Fruit fly (Drosophila melanogaster) whole organism, embryonic: ENCODE results near the gene CG31126.

Experiments used
- Adf1 ChIP-seq: fragments of 200-800 bp; sonication (Bioruptor generic); IDR thresholded peaks from 2 replicates; pipeline ENCODE4 v1.3.6; 2022; ENCODE audit warnings: missing biosample characterization, missing genetic modification characterization
- Atf-2 ChIP-seq: fragments of 200-800 bp; sonication (Bioruptor generic); optimal IDR thresholded peaks from 2 replicates; lab custom pipeline; 2016; ENCODE audit warnings: missing biosample characterization, missing genetic modification characterization
- BEAF-32 ChIP-seq: fragments of 200-800 bp; sonication (Bioruptor generic); optimal IDR thresholded peaks from 3 replicates; lab custom pipeline; 2017; ENCODE audit warnings: missing biosample characterization, missing genetic modification characterization, mild to moderate bottlenecking, moderate library complexity, missing genetic modification reagents
- CG10147 ChIP-seq: fragments of 200-800 bp; sonication (Bioruptor generic); optimal IDR thresholded peaks from 2 replicates; lab custom pipeline; 2019; ENCODE audit warnings: missing biosample characterization, mild to moderate bottlenecking, missing genetic modification characterization, moderate library complexity
- CG10366 ChIP-seq: fragments of 200-800 bp; sonication (Bioruptor generic); IDR thresholded peaks from 2 replicates; pipeline ENCODE4 v1.3.6; 2022; ENCODE audit warnings: missing biosample characterization, missing genetic modification characterization
- CG10543 ChIP-seq: fragments of 200-800 bp; sonication (Bioruptor generic); optimal IDR thresholded peaks from 3 replicates; lab custom pipeline; 2017; ENCODE audit warnings: missing biosample characterization, mild to moderate bottlenecking, missing genetic modification characterization, moderate library complexity
- CG11398 ChIP-seq: fragments of 200-800 bp; sonication (Bioruptor generic); optimal IDR thresholded peaks from 2 replicates; lab custom pipeline; 2016; ENCODE audit warnings: missing biosample characterization, missing genetic modification characterization
- CG12071 ChIP-seq: fragments of 200-800 bp; sonication (Bioruptor generic); optimal IDR thresholded peaks from 3 replicates; lab custom pipeline; 2018; ENCODE audit warnings: missing biosample characterization, mild to moderate bottlenecking, missing genetic modification characterization
- CG12659 ChIP-seq: fragments of 200-800 bp; sonication (Bioruptor generic); optimal IDR thresholded peaks from 3 replicates; lab custom pipeline; 2017; ENCODE audit warnings: mild to moderate bottlenecking, missing biosample characterization, missing genetic modification reagents, missing genetic modification characterization
- CG12942 ChIP-seq: fragments of 200-800 bp; sonication (Bioruptor generic); optimal IDR thresholded peaks from 3 replicates; lab custom pipeline; 2016; ENCODE audit warnings: missing biosample characterization, missing genetic modification characterization
- CG15514 ChIP-seq: fragments of 200-800 bp; sonication (Bioruptor generic); optimal IDR thresholded peaks from 3 replicates; lab custom pipeline; 2017; ENCODE audit warnings: missing biosample characterization, missing genetic modification characterization, mild to moderate bottlenecking, moderate library complexity, missing genetic modification reagents
- CG17612 ChIP-seq: fragments of 200-800 bp; sonication (Bioruptor generic); IDR thresholded peaks from 2 replicates; pipeline ENCODE4 v1.3.6; 2022; ENCODE audit warnings: missing biosample characterization, missing genetic modification characterization
- CG30431 ChIP-seq: fragments of 200-800 bp; sonication (Bioruptor generic); optimal IDR thresholded peaks from 2 replicates; lab custom pipeline; 2017; ENCODE audit warnings: missing biosample characterization, missing genetic modification characterization
- CG31388 ChIP-seq: fragments of 200-800 bp; sonication (Bioruptor generic); optimal IDR thresholded peaks from 2 replicates; lab custom pipeline; 2016; ENCODE audit warnings: missing biosample characterization, missing genetic modification characterization
- CG3838 ChIP-seq: fragments of 200-800 bp; sonication (Bioruptor generic); optimal IDR thresholded peaks from 3 replicates; lab custom pipeline; 2016; ENCODE audit warnings: missing biosample characterization, missing genetic modification characterization
- CG3995 ChIP-seq: fragments of 200-800 bp; sonication (Bioruptor generic); optimal IDR thresholded peaks from 3 replicates; lab custom pipeline; 2016; ENCODE audit warnings: missing biosample characterization, missing genetic modification characterization
- CG6689 ChIP-seq: fragments of 200-800 bp; sonication (Bioruptor generic); IDR thresholded peaks from 2 replicates; pipeline ENCODE4 v1.3.6; 2022; ENCODE audit warnings: missing biosample characterization, missing genetic modification characterization
- CG6791 ChIP-seq: fragments of 200-800 bp; sonication (Bioruptor generic); IDR thresholded peaks from 3 replicates; pipeline ENCODE4 v1.3.6; 2022; ENCODE audit warnings: missing biosample characterization, missing genetic modification characterization; ENCODE audit not compliant: partially characterized antibody
- CG7786 ChIP-seq: fragments of 200-800 bp; sonication (Bioruptor generic); optimal IDR thresholded peaks from 2 replicates; lab custom pipeline; 2016; ENCODE audit warnings: missing biosample characterization, missing genetic modification characterization
- CG7987 ChIP-seq: fragments of 200-800 bp; sonication (Bioruptor generic); optimal IDR thresholded peaks from 2 replicates; lab custom pipeline; 2018; ENCODE audit warnings: missing biosample characterization, mild to moderate bottlenecking, missing genetic modification characterization, moderate library complexity
- CG8089 ChIP-seq: fragments of 200-800 bp; sonication (Bioruptor generic); optimal IDR thresholded peaks from 3 replicates; lab custom pipeline; 2016; ENCODE audit warnings: missing biosample characterization, missing genetic modification characterization
- CG8359 ChIP-seq: fragments of 200-800 bp; sonication (Bioruptor generic); optimal IDR thresholded peaks from 2 replicates; lab custom pipeline; 2017; ENCODE audit warnings: missing biosample characterization, mild to moderate bottlenecking, missing genetic modification characterization, borderline replicate concordance
- CG8944 ChIP-seq: fragments of 200-800 bp; sonication (Bioruptor generic); optimal IDR thresholded peaks from 3 replicates; lab custom pipeline; 2016; ENCODE audit warnings: missing biosample characterization, missing genetic modification characterization
- CG9609 ChIP-seq: fragments of 200-800 bp; sonication (Bioruptor generic); optimal IDR thresholded peaks from 3 replicates; lab custom pipeline; 2016; ENCODE audit warnings: missing biosample characterization, missing genetic modification characterization
- Ets97D ChIP-seq: fragments of 200-800 bp; sonication (Bioruptor generic); optimal IDR thresholded peaks from 3 replicates; lab custom pipeline; 2016; ENCODE audit warnings: missing biosample characterization, missing genetic modification characterization
- H2.0 ChIP-seq: fragments of 200-800 bp; sonication (Bioruptor generic); IDR thresholded peaks from 2 replicates; pipeline ENCODE4 v1.3.6; 2022; ENCODE audit warnings: missing biosample characterization, missing genetic modification characterization
- Hmr ChIP-seq: fragments of 200-800 bp; sonication (Bioruptor generic); optimal IDR thresholded peaks from 3 replicates; lab custom pipeline; 2017; ENCODE audit warnings: mild to moderate bottlenecking, missing biosample characterization, missing genetic modification reagents, missing genetic modification characterization
- Hmx ChIP-seq: fragments of 200-800 bp; sonication (Bioruptor generic); optimal IDR thresholded peaks from 2 replicates; lab custom pipeline; 2016; ENCODE audit warnings: missing biosample characterization, missing genetic modification characterization
- Hr51 ChIP-seq, 2 experiments: fragments of 200-800 bp; sonication (Bioruptor generic); optimal IDR thresholded peaks; 2 replicates in 1 of 2; 3 replicates in 1 of 2; lab custom pipeline; 2016 to 2018; ENCODE audit warnings: missing biosample characterization in 2 of 2, missing genetic modification characterization in 2 of 2, mild to moderate bottlenecking in 1 of 2, moderate library complexity in 1 of 2
- Hr78 ChIP-seq, 2 experiments: fragments of 200-800 bp in 1 of 2; fragments of >200 bp in 1 of 2; sonication (Bioruptor generic) in 1 of 2; optimal IDR thresholded peaks; 2 replicates each; lab custom pipeline; 2017 to 2019; ENCODE audit warnings: missing biosample characterization in 2 of 2, missing genetic modification characterization in 2 of 2, mild to moderate bottlenecking in 1 of 2, moderate library complexity in 1 of 2
- Med ChIP-seq: fragments of 200-800 bp; sonication (Bioruptor generic); peaks from one replicate; lab custom pipeline; 2016; ENCODE audit warnings: missing biosample characterization, missing genetic modification characterization, mild to moderate bottlenecking, inconsistent platforms, moderate library complexity
- Ssrp ChIP-seq: fragments of 200-800 bp; sonication (Bioruptor generic); optimal IDR thresholded peaks from 2 replicates; lab custom pipeline; 2018; ENCODE audit warnings: missing biosample characterization, mild to moderate bottlenecking, missing genetic modification characterization, moderate library complexity
- Vsx1 ChIP-seq: fragments of 200-800 bp; sonication (Bioruptor generic); optimal IDR thresholded peaks from 2 replicates; lab custom pipeline; 2017; ENCODE audit warnings: missing biosample characterization, mild to moderate bottlenecking, missing genetic modification characterization, missing genetic modification reagents
- cg ChIP-seq: fragments of 200-800 bp; sonication (Bioruptor generic); optimal IDR thresholded peaks from 3 replicates; lab custom pipeline; 2019; ENCODE audit warnings: missing biosample characterization, mild to moderate bottlenecking, missing genetic modification characterization, moderate library complexity
- dmrt11E ChIP-seq: fragments of 200-800 bp; sonication (Bioruptor generic); optimal IDR thresholded peaks from 3 replicates; lab custom pipeline; 2018; ENCODE audit warnings: missing biosample characterization, mild to moderate bottlenecking, missing genetic modification characterization, moderate library complexity
- gsb ChIP-seq: fragments of 200-800 bp; sonication (Bioruptor generic); IDR thresholded peaks from 2 replicates; pipeline ENCODE4 v1.3.6; 2022; ENCODE audit warnings: missing biosample characterization, missing genetic modification characterization
- gsb-n ChIP-seq: fragments of 200-800 bp; sonication (Bioruptor generic); optimal IDR thresholded peaks from 3 replicates; lab custom pipeline; 2018; ENCODE audit warnings: missing biosample characterization, mild to moderate bottlenecking, missing genetic modification characterization
- gt ChIP-seq: fragments of 200-800 bp; sonication (Bioruptor generic); IDR thresholded peaks from 2 replicates; pipeline ENCODE4 v1.3.6; 2022; ENCODE audit warnings: missing biosample characterization, missing genetic modification characterization
- hb ChIP-seq: fragments of 200-800 bp; sonication (Bioruptor generic); IDR thresholded peaks from 3 replicates; pipeline ENCODE4 v1.3.6; 2022; ENCODE audit warnings: missing biosample characterization, missing genetic modification characterization; ENCODE audit not compliant: partially characterized antibody
- hbn ChIP-seq: fragments of 200-800 bp; sonication (Bioruptor generic); IDR thresholded peaks from 2 replicates; pipeline ENCODE4 v1.3.6; 2022; ENCODE audit warnings: missing biosample characterization, missing genetic modification characterization; ENCODE audit not compliant: partially characterized antibody
- hth ChIP-seq: fragments of >200 bp; optimal IDR thresholded peaks from 2 replicates; lab custom pipeline; 2017; ENCODE audit warnings: inconsistent platforms
- jumu ChIP-seq: fragments of 200-800 bp; sonication (Bioruptor generic); optimal IDR thresholded peaks from 3 replicates; lab custom pipeline; 2016; ENCODE audit warnings: missing biosample characterization, missing genetic modification characterization
- nmo ChIP-seq: fragments of 200-800 bp; sonication (Bioruptor generic); optimal IDR thresholded peaks from 2 replicates; lab custom pipeline; 2018; ENCODE audit warnings: missing biosample characterization, mild to moderate bottlenecking, missing genetic modification characterization, moderate library complexity
- psq ChIP-seq: fragments of 200-800 bp; sonication (Bioruptor generic); optimal IDR thresholded peaks from 2 replicates; lab custom pipeline; 2017; ENCODE audit warnings: missing biosample characterization, missing genetic modification characterization
- twi ChIP-seq: fragments of 200-800 bp; optimal IDR thresholded peaks from 2 replicates; lab custom pipeline; 2019; ENCODE audit warnings: missing biosample characterization, mild to moderate bottlenecking, missing genetic modification characterization, moderate library complexity
- unpg ChIP-seq: fragments of 200-800 bp; sonication (Bioruptor generic); optimal IDR thresholded peaks from 3 replicates; lab custom pipeline; 2018; ENCODE audit warnings: missing biosample characterization, mild to moderate bottlenecking, missing genetic modification characterization, moderate library complexity
- vvl ChIP-seq: fragments of 200-800 bp; sonication (Bioruptor generic); IDR thresholded peaks from 2 replicates; pipeline ENCODE4 v1.3.6; 2022; ENCODE audit warnings: missing biosample characterization, missing genetic modification characterization
- yki ChIP-seq: fragments of >200 bp; optimal IDR thresholded peaks from 3 replicates; lab custom pipeline; 2018
- zen2 ChIP-seq: fragments of 200-800 bp; sonication (Bioruptor generic); IDR thresholded peaks from 3 replicates; pipeline ENCODE4 v1.3.6; 2022; ENCODE audit warnings: missing biosample characterization, missing genetic modification characterization; ENCODE audit not compliant: partially characterized antibody

CG31126 gene

DNA sequence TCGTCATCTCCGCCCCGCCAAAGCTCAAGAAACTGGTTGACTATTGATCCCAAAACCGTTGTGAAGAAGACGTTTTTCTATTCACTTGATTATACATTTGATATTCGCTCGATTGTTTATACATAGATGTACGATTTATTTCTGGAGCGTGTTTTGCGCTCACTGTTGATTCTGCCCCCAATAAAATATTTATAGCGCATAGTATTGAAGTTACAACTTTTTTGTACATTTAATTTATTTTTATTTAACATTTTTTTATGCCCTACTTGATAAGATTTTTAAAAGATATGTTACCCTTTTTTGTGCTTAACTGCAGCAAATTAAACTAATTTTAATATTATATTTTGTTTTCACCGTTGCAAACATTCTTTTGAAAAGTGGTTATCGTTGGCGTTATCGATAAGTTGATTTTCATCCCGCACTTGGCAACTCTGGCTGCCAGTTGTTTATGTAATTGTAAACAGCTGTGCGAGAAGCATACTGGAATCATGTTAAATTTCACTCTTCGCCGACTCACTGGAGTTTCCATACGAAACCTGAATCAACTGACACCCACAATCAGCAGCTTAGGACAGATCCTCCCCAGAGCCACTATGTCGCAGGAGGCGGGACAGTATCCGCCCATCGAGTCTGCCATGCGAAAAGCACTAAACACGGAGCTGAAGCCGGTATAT, at the start of gene CG31126 (continued):
- TF ChIP-seq unpg (no peak), CG3838 (GFP tag; lab: Kevin White, UChicago) (no peak), CG7786 (GFP tag; lab: Kevin White, UChicago) (no peak), gsb (GFP tag; lab: Robert Waterston, UW) (no peak), Hmx (GFP tag; lab: Kevin White, UChicago) (no peak), vvl (0 out of 2 replicates have a peak, but pooled peaks have one; percentile 37), CG11398 (no peak), CG30431 (no peak), CG6689 (no peak), CG8944 (GFP tag; lab: Kevin White, UChicago) (no peak), hb (no peak), CG7987 (GFP tag; lab: Kevin White, UChicago) (no peak), zen2 (GFP tag; lab: Robert Waterston, UW) (peak; percentile 23; the same call in 1 of the 3 replicates), CG6791 (GFP tag; lab: Robert Waterston, UW) (peak; percentile 33; the same call in 1 of the 3 replicates), CG12942 (GFP tag; lab: Kevin White, UChicago) (no peak), CG31388 (GFP tag; lab: Kevin White, UChicago) (no peak), twi (tag; lab: Kevin White, UChicago) (no peak), dmrt11E (tag; lab: Kevin White, UChicago) (no peak), Ets97D (no peak), Ssrp (no peak), CG10366 (GFP tag; lab: Robert Waterston, UW) (no peak), CG3995 (GFP tag; lab: Kevin White, UChicago) (peak; percentile 26), CG8089 (GFP tag; lab: Kevin White, UChicago) (no peak), Med (GFP tag; lab: Kevin White, UChicago) (peak; percentile 65), nmo (GFP tag; lab: Kevin White, UChicago) (peak; percentile 6), cg (GFP tag; lab: Kevin White, UChicago) (peak; percentile 63), hbn (peak; percentile 65), CG17612 (GFP tag; lab: Robert Waterston, UW) (no peak), CG9609 (GFP tag; lab: Kevin White, UChicago) (no peak), CG12659 (GFP tag; lab: Kevin White, UChicago) (peak; percentile 25), gsb-n (tag; lab: Kevin White, UChicago) (no peak), Hr78 (GFP tag; optimal IDR thresholded peaks at IDR 0.05; lab: Kevin White, UChicago) (no peak), gt (GFP tag; lab: Robert Waterston, UW) (no peak), CG10147 (GFP tag; lab: Kevin White, UChicago) (no peak), CG8359 (no peak), CG15514 (peak; percentile 33), Vsx1 (GFP tag; lab: Kevin White, UChicago) (no peak), Hmr (GFP tag; lab: Kevin White, UChicago) (no peak), Atf-2 (GFP tag; lab: Kevin White, UChicago) (no peak), psq (GFP tag; lab: Kevin White, UChicago) (no peak), Hr51 (GFP tag; optimal IDR thresholded peaks at IDR 0.05; lab: Kevin White, UChicago) (no peak), H2.0 (GFP tag; lab: Robert Waterston, UW) (no peak), Adf1 (no peak), CG10543 (GFP tag; lab: Kevin White, UChicago) (no peak), yki (lab: Kevin White, UChicago) (no peak), BEAF-32 (GFP tag; lab: Kevin White, UChicago) (peak; percentile 48), CG12071 (GFP tag; lab: Kevin White, UChicago) (no peak), hth (no peak), jumu (GFP tag; lab: Kevin White, UChicago) (no peak)
